Worm (Caenorhabditis elegans) whole organism, late embryonic: ENCODE results near the gene mltn-5.

Experiments used
- C08G9.2 ChIP-seq: sonication (generic microtip); optimal IDR thresholded peaks from 2 replicates; lab custom pipeline; 2016; ENCODE audit warnings: mild to moderate bottlenecking, missing genetic modification characterization, moderate library complexity, missing compliant biosample characterization
- C38D4.7 ChIP-seq: fragments of 200-800 bp; sonication (Bioruptor generic); optimal IDR thresholded peaks from 2 replicates; lab custom pipeline; 2018; ENCODE audit warnings: mild to moderate bottlenecking, missing genetic modification characterization, moderate library complexity, missing compliant biosample characterization
- F13H6.1 ChIP-seq: sonication (generic microtip); optimal IDR thresholded peaks from 2 replicates; lab custom pipeline; 2016; ENCODE audit warnings: missing genetic modification characterization, missing compliant biosample characterization
- K09A11.1 ChIP-seq: sonication (generic microtip); optimal IDR thresholded peaks from 2 replicates; lab custom pipeline; 2017; ENCODE audit warnings: antibody characterized with exemption, mild to moderate bottlenecking, missing genetic modification characterization, missing compliant biosample characterization; ENCODE audit not compliant: insufficient read depth
- Y22D7AL.16 ChIP-seq: sonication (generic microtip); optimal IDR thresholded peaks from 2 replicates; lab custom pipeline; 2016; ENCODE audit warnings: missing genetic modification characterization, missing compliant biosample characterization
- ahr-1 ChIP-seq: sonication (generic microtip); optimal IDR thresholded peaks from 2 replicates; lab custom pipeline; 2016; ENCODE audit warnings: missing genetic modification characterization, missing compliant biosample characterization
- ama-1 ChIP-seq: fragments of 150-350 bp; optimal IDR thresholded peaks from 2 replicates; lab custom pipeline; 2014
- ceh-14 ChIP-seq: sonication (generic microtip); optimal IDR thresholded peaks from 2 replicates; lab custom pipeline; 2016; ENCODE audit warnings: missing genotype, missing genetic modification characterization, missing compliant biosample characterization
- ceh-18 ChIP-seq: sonication (generic microtip); optimal IDR thresholded peaks from 2 replicates; lab custom pipeline; 2016; ENCODE audit warnings: missing genetic modification characterization, missing compliant biosample characterization
- ceh-19 ChIP-seq: fragments of 200-800 bp; sonication (Bioruptor generic); optimal IDR thresholded peaks from 2 replicates; lab custom pipeline; 2018; ENCODE audit warnings: mild to moderate bottlenecking, missing genetic modification characterization, missing compliant biosample characterization
- ceh-30 ChIP-seq: fragments of 150-350 bp; optimal IDR thresholded peaks from 2 replicates; lab custom pipeline; 2014; ENCODE audit warnings: missing biosample characterization, missing genetic modification characterization
- ceh-31 ChIP-seq: sonication (generic microtip); optimal IDR thresholded peaks from 2 replicates; lab custom pipeline; 2016; ENCODE audit warnings: missing genetic modification characterization, missing compliant biosample characterization
- ceh-34 ChIP-seq: sonication (generic microtip); optimal IDR thresholded peaks from 2 replicates; lab custom pipeline; 2016; ENCODE audit warnings: mild to moderate bottlenecking, missing genetic modification characterization, missing compliant biosample characterization
- ceh-45 ChIP-seq: fragments of 200-800 bp; sonication (Bioruptor generic); IDR thresholded peaks from 2 replicates; pipeline ENCODE4 v1.3.6; 2022; ENCODE audit warnings: missing genetic modification reagents, missing genetic modification characterization, missing compliant biosample characterization
- ceh-48 ChIP-seq: sonication (generic microtip); optimal IDR thresholded peaks from 2 replicates; lab custom pipeline; 2016; ENCODE audit warnings: missing genetic modification characterization, inconsistent platforms, missing compliant biosample characterization
- ceh-9 ChIP-seq: sonication (generic microtip); optimal IDR thresholded peaks from 2 replicates; lab custom pipeline; 2016; ENCODE audit warnings: mild to moderate bottlenecking, missing genetic modification characterization, inconsistent platforms, missing compliant biosample characterization
- che-1 ChIP-seq: sonication (generic microtip); optimal IDR thresholded peaks from 2 replicates; lab custom pipeline; 2016; ENCODE audit warnings: mild to moderate bottlenecking, missing genetic modification characterization, missing compliant biosample characterization
- dve-1 ChIP-seq: sonication (generic microtip); optimal IDR thresholded peaks from 2 replicates; lab custom pipeline; 2017; ENCODE audit warnings: antibody characterized with exemption, mild to moderate bottlenecking, missing genetic modification characterization, missing compliant biosample characterization
- elt-2 ChIP-seq: sonication (generic microtip); optimal IDR thresholded peaks from 2 replicates; lab custom pipeline; 2016; ENCODE audit warnings: missing genetic modification reagents, missing genetic modification characterization, missing compliant biosample characterization
- elt-4 ChIP-seq: sonication (generic microtip); optimal IDR thresholded peaks from 2 replicates; lab custom pipeline; 2016; ENCODE audit warnings: missing genetic modification characterization, missing compliant biosample characterization
- eyg-1 ChIP-seq: sonication (generic microtip); optimal IDR thresholded peaks from 2 replicates; lab custom pipeline; 2016; ENCODE audit warnings: missing genotype, missing genetic modification characterization, missing compliant biosample characterization
- fax-1 ChIP-seq: sonication (generic microtip); optimal IDR thresholded peaks from 2 replicates; lab custom pipeline; 2016; ENCODE audit warnings: missing genotype, missing genetic modification characterization, missing compliant biosample characterization
- fkh-10 ChIP-seq: fragments of 150-350 bp; optimal IDR thresholded peaks from 2 replicates; lab custom pipeline; 2014; ENCODE audit warnings: missing biosample characterization, missing genetic modification reagents, missing genetic modification characterization
- hlh-13 ChIP-seq: fragments of 200-800 bp; sonication (Bioruptor generic); optimal IDR thresholded peaks from 2 replicates; lab custom pipeline; 2018; ENCODE audit warnings: mild to moderate bottlenecking, missing genetic modification characterization, missing compliant biosample characterization
- hlh-15 ChIP-seq: sonication (generic microtip); optimal IDR thresholded peaks from 2 replicates; lab custom pipeline; 2016; ENCODE audit warnings: missing genetic modification characterization, missing compliant biosample characterization
- hlh-6 ChIP-seq: sonication (generic microtip); optimal IDR thresholded peaks from 2 replicates; lab custom pipeline; 2016; ENCODE audit warnings: missing genotype, missing genetic modification characterization, missing compliant biosample characterization
- hlh-8 ChIP-seq: sonication (generic microtip); optimal IDR thresholded peaks from 2 replicates; lab custom pipeline; 2016; ENCODE audit warnings: missing genotype, missing genetic modification characterization, missing compliant biosample characterization
- lim-6 ChIP-seq: sonication (generic microtip); optimal IDR thresholded peaks from 2 replicates; lab custom pipeline; 2016; ENCODE audit warnings: missing genetic modification characterization, missing compliant biosample characterization
- lin-11 ChIP-seq: fragments of 200-800 bp; sonication (Bioruptor generic); optimal IDR thresholded peaks from 2 replicates; lab custom pipeline; 2018; ENCODE audit warnings: mild to moderate bottlenecking, missing genetic modification characterization, missing compliant biosample characterization
- mec-3 ChIP-seq: sonication (generic microtip); optimal IDR thresholded peaks from 2 replicates; lab custom pipeline; 2016; ENCODE audit warnings: borderline replicate concordance, missing genetic modification characterization, missing compliant biosample characterization
- nhr-11 ChIP-seq: fragments of 150-350 bp; optimal IDR thresholded peaks from 2 replicates; lab custom pipeline; 2014; ENCODE audit warnings: missing biosample characterization, missing genetic modification characterization
- nhr-232 ChIP-seq: sonication (generic microtip); optimal IDR thresholded peaks from 2 replicates; lab custom pipeline; 2016; ENCODE audit warnings: missing genetic modification characterization, missing compliant biosample characterization
- odd-2 ChIP-seq: sonication (generic microtip); optimal IDR thresholded peaks from 2 replicates; lab custom pipeline; 2017; ENCODE audit warnings: antibody characterized with exemption, mild to moderate bottlenecking, missing genetic modification characterization, missing compliant biosample characterization
- pat-9 ChIP-seq: fragments of 200-800 bp; sonication (Bioruptor generic); optimal IDR thresholded peaks from 2 replicates; lab custom pipeline; 2018; ENCODE audit warnings: mild to moderate bottlenecking, missing genetic modification characterization, moderate library complexity, missing compliant biosample characterization
- pax-1 ChIP-seq: fragments of 150-350 bp; optimal IDR thresholded peaks from 2 replicates; lab custom pipeline; 2014; ENCODE audit warnings: missing biosample characterization, missing genetic modification characterization
- pha-2 ChIP-seq: sonication (generic microtip); optimal IDR thresholded peaks from 2 replicates; lab custom pipeline; 2017; ENCODE audit warnings: mild to moderate bottlenecking, missing genetic modification characterization, missing compliant biosample characterization
- pha-4 ChIP-seq: fragments of 150-350 bp; optimal IDR thresholded peaks from 2 replicates; lab custom pipeline; 2018; ENCODE audit warnings: missing biosample characterization, missing genetic modification reagents, missing genetic modification characterization
- pqm-1 ChIP-seq: sonication (generic microtip); optimal IDR thresholded peaks from 2 replicates; lab custom pipeline; 2016; ENCODE audit warnings: missing genetic modification characterization, missing compliant biosample characterization
- pros-1 ChIP-seq: fragments of 150-350 bp; optimal IDR thresholded peaks from 2 replicates; lab custom pipeline; 2014; ENCODE audit warnings: missing biosample characterization, missing genetic modification reagents, missing genetic modification characterization
- ref-2 ChIP-seq: sonication (generic microtip); optimal IDR thresholded peaks from 2 replicates; lab custom pipeline; 2016; ENCODE audit warnings: missing genetic modification characterization, missing compliant biosample characterization
- rnt-1 ChIP-seq: sonication (generic microtip); optimal IDR thresholded peaks from 2 replicates; lab custom pipeline; 2016; ENCODE audit warnings: missing genetic modification characterization, missing compliant biosample characterization
- sdc-2 ChIP-seq: sonication (generic microtip); optimal IDR thresholded peaks from 2 replicates; lab custom pipeline; 2016; ENCODE audit warnings: missing genotype, missing genetic modification characterization, missing compliant biosample characterization
- sox-4 ChIP-seq: sonication (generic microtip); optimal IDR thresholded peaks from 2 replicates; lab custom pipeline; 2017; ENCODE audit warnings: mild to moderate bottlenecking, missing genetic modification characterization, inconsistent platforms, missing compliant biosample characterization
- syd-9 ChIP-seq: sonication (generic microtip); optimal IDR thresholded peaks from 2 replicates; lab custom pipeline; 2016; ENCODE audit warnings: mild to moderate bottlenecking, missing genetic modification characterization, moderate library complexity, missing compliant biosample characterization
- tbx-2 ChIP-seq: sonication (generic microtip); optimal IDR thresholded peaks from 2 replicates; lab custom pipeline; 2016; ENCODE audit warnings: missing genetic modification characterization, missing compliant biosample characterization
- tbx-7 ChIP-seq: sonication (generic microtip); optimal IDR thresholded peaks from 2 replicates; lab custom pipeline; 2016; ENCODE audit warnings: missing genotype, missing genetic modification characterization, missing compliant biosample characterization
- unc-42 ChIP-seq: sonication (generic microtip); optimal IDR thresholded peaks from 2 replicates; lab custom pipeline; 2016; ENCODE audit warnings: missing genotype, missing genetic modification characterization, missing compliant biosample characterization
- unc-55 ChIP-seq: sonication (generic microtip); optimal IDR thresholded peaks from 2 replicates; lab custom pipeline; 2017; ENCODE audit warnings: missing biosample characterization, missing genetic modification reagents, missing genetic modification characterization
- zip-5 ChIP-seq: sonication (generic microtip); optimal IDR thresholded peaks from 2 replicates; lab custom pipeline; 2016; ENCODE audit warnings: missing genetic modification characterization, missing compliant biosample characterization

mltn-5 gene

DNA sequence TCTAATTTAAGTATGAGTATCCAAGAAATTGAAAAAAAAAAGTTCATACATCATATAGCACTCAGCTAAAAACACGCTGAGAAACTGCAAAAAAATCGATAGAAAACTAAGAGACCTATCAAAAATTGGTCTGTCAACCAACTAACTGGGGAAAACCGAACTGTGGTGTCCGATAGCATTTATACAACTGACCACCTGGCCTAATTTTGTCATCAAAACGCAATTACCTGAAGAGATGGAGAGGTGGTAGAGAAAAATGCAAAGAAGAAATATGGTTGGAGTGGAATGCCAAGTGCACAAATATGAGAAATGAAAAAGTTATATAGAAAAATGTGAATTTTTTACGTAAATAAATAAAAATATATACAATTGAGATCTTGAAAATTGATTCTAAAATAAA, 48.5 kb downstream of the mltn-5 start, which contains the start of gene Y39G8B.1:
Gene Y39G8B.1 (minus strand): TSS at position 299 of the 400 bp plus-strand sequence.
- TF ChIP-seq C08G9.2 (tag; lab: Kevin White, UChicago) (no peak), elt-2 (tag; lab: Kevin White, UChicago) (no peak), ceh-19 (GFP tag; lab: Kevin White, UChicago) (no peak), ref-2 (tag; lab: Kevin White, UChicago) (no peak), sox-4 (tag; lab: Kevin White, UChicago) (no peak), ceh-14 (tag; lab: Kevin White, UChicago) (no peak), hlh-8 (tag; lab: Kevin White, UChicago) (no peak)

DNA sequence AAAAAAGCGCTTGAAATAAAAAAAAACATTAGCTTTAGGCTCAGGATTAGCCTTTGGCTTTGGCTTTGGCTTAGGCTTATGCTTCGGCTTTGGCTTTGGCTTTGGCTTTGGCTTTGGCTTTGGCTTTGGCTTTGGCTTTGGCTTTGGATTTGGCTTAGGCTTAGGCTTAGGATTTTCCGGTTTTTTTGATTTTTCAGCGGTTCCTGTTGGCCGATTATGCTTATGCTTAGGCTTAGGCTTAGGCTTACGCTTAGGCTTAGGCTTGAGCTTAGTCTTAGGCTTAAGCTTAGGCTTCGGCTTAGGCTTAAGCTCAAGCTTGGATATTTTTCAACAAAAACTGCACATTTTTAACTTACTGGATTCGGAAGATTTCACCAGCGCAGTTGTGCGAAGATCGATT, 49.1 kb downstream of the mltn-5 start:
- no peak for TF ChIP-seq Y22D7AL.16 (tag; lab: Kevin White, UChicago)
- TF ChIP-seq dve-1 (tag; lab: Kevin White, UChicago): peak; percentile 45

DNA sequence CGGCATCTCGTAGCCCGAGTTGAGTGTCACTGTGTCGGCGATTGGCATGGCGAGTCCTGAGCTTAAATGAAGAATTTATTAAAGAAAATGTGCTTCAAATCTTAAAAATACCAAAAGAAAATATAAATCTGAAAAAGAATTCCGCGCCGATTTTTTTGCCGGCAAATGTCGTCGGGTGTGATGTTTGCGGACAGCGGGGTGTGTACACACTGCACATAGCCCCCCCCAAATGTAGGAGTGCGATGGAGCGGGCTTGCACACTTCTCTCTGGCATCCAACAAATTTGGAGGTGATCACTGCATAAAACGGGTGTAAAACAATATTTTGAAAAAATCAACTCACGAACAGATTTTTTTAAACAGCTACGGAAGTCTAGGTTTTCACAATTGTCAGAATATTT, 51.2 kb downstream of the mltn-5 start, which contains the start of gene Y39G8B.2:
Gene Y39G8B.2 (minus strand): TSS at position 61 of the 400 bp plus-strand sequence.
- TF ChIP-seq hlh-15 (no peak), sdc-2 (tag; lab: Kevin White, UChicago) (peak; percentile 9), che-1 (tag; lab: Kevin White, UChicago) (no peak), tbx-7 (tag; lab: Kevin White, UChicago) (no peak), hlh-6 (tag; lab: Kevin White, UChicago) (no peak), nhr-232 (tag; lab: Kevin White, UChicago) (no peak), pqm-1 (tag; lab: Kevin White, UChicago) (no peak), unc-42 (tag; lab: Kevin White, UChicago) (peak; percentile 57), fkh-10 (GFP tag; lab: Kevin White, UChicago) (no peak), lin-11 (tag; lab: Kevin White, UChicago) (peak; percentile 9), pha-4 (no peak), Y22D7AL.16 (tag; lab: Kevin White, UChicago) (no peak), ceh-30 (tag; lab: Kevin White, UChicago) (peak; percentile 1), unc-55 (GFP tag; lab: Kevin White, UChicago) (no peak), hlh-13 (GFP tag; lab: Kevin White, UChicago) (no peak), pax-1 (tag; lab: Kevin White, UChicago) (no peak), ceh-9 (tag; lab: Kevin White, UChicago) (no peak), pros-1 (tag; lab: Kevin White, UChicago) (peak; percentile 36), nhr-11 (tag; lab: Kevin White, UChicago) (no peak), ama-1 (lab: Kevin White, UChicago) (no peak), mec-3 (no peak), ceh-34 (tag; lab: Kevin White, UChicago) (peak; percentile 76), ceh-31 (tag; lab: Kevin White, UChicago) (peak; percentile 72), ahr-1 (tag; lab: Kevin White, UChicago) (no peak), fax-1 (tag; lab: Kevin White, UChicago) (no peak), rnt-1 (tag; lab: Kevin White, UChicago) (peak; percentile 36), pat-9 (tag; lab: Kevin White, UChicago) (peak; percentile 8), syd-9 (peak; percentile 52), dve-1 (tag; lab: Kevin White, UChicago) (peak; percentile 59), tbx-2 (tag; lab: Kevin White, UChicago) (peak; percentile 69), K09A11.1 (peak; percentile 33), eyg-1 (peak; percentile 2), ref-2 (tag; lab: Kevin White, UChicago) (peak; percentile 82), ceh-18 (peak; percentile 65), ceh-19 (GFP tag; lab: Kevin White, UChicago) (no peak), zip-5 (tag; lab: Kevin White, UChicago) (no peak), lim-6 (tag; lab: Kevin White, UChicago) (no peak), C38D4.7 (no peak), pha-2 (no peak), ceh-45 (GFP tag; lab: Robert Waterston, UW) (no peak), elt-4 (tag; lab: Kevin White, UChicago) (no peak), ceh-48 (peak; percentile 26), odd-2 (tag; lab: Kevin White, UChicago) (no peak), elt-2 (tag; lab: Kevin White, UChicago) (peak; percentile 59), hlh-8 (tag; lab: Kevin White, UChicago) (no peak), F13H6.1 (tag; lab: Kevin White, UChicago) (no peak)
